Worm (Caenorhabditis elegans) whole organism, L4 larva: ENCODE measurements around the gene C24A3.1.
A peak's percentile ranks its signal among the peaks of the same experiment; 100 is the strongest.

Experiments
- F49E8.2 ChIP-seq: sonication (generic microtip); optimal IDR thresholded peaks from 2 replicates; lab custom pipeline; 2016; ENCODE audit warnings: missing compliant biosample characterization, mild to moderate bottlenecking, missing genetic modification characterization, borderline replicate concordance
- Y105C5A.15 ChIP-seq: fragments of 200-800 bp; sonication (Bioruptor generic); IDR thresholded peaks from 2 replicates; pipeline ENCODE4 v1.3.6; 2022; ENCODE audit warnings: missing genetic modification characterization, missing compliant biosample characterization
- ceh-28 ChIP-seq: fragments of 150-350 bp; optimal IDR thresholded peaks from 2 replicates; lab custom pipeline; 2014; ENCODE audit warnings: missing biosample characterization, missing genetic modification reagents, missing genetic modification characterization
- ces-1 ChIP-seq: fragments of 150-350 bp; sonication (generic microtip); optimal IDR thresholded peaks from 4 replicates; lab custom pipeline; 2014; ENCODE audit warnings: missing biosample characterization, missing genetic modification reagents, missing genetic modification characterization
- dpl-1 ChIP-seq: fragments of 150-350 bp; optimal IDR thresholded peaks from 2 replicates; lab custom pipeline; 2014; ENCODE audit warnings: missing biosample characterization, missing genetic modification reagents, missing genetic modification characterization
- fos-1 ChIP-seq: fragments of 150-350 bp; optimal IDR thresholded peaks from 2 replicates; lab custom pipeline; 2014; ENCODE audit warnings: missing biosample characterization, missing genetic modification characterization
- lin-15B ChIP-seq: fragments of 150-350 bp; sonication (generic microtip); optimal IDR thresholded peaks from 3 replicates; lab custom pipeline; 2014; ENCODE audit warnings: missing biosample characterization, missing genetic modification characterization
- mdl-1 ChIP-seq, 2 experiments: fragments of 150-350 bp in 1 of 2; sonication (generic microtip) in 1 of 2; optimal IDR thresholded peaks; 2 replicates each; lab custom pipeline; 2014 to 2017; ENCODE audit warnings: missing biosample characterization in 2 of 2, missing genetic modification characterization in 2 of 2
- mxl-3 ChIP-seq: fragments of 200-800 bp; sonication (Bioruptor generic); optimal IDR thresholded peaks from 2 replicates; lab custom pipeline; 2018; ENCODE audit warnings: mild to moderate bottlenecking, missing genetic modification characterization, missing compliant biosample characterization
- nhr-28 ChIP-seq: fragments of 150-350 bp; optimal IDR thresholded peaks from 2 replicates; lab custom pipeline; 2014; ENCODE audit warnings: missing biosample characterization, missing genetic modification characterization
- nhr-41 ChIP-seq: fragments of 200-800 bp; sonication (Bioruptor generic); IDR thresholded peaks from 2 replicates; pipeline ENCODE4 v1.3.6; 2022; ENCODE audit warnings: missing genetic modification reagents, missing genetic modification characterization, missing compliant biosample characterization
- nhr-76 ChIP-seq: fragments of 150-350 bp; optimal IDR thresholded peaks from 2 replicates; lab custom pipeline; 2014; ENCODE audit warnings: missing biosample characterization, missing genetic modification characterization
- pha-4 ChIP-seq, 2 experiments: fragments of 150-350 bp in 1 of 2; fragments of 200-800 bp in 1 of 2; sonication (Bioruptor generic) in 1 of 2; IDR thresholded peaks in 1 of 2; optimal IDR thresholded peaks in 1 of 2; 2 replicates each; pipeline versions ENCODE4 v1.3.6 to Lab custom; 2014 to 2022; ENCODE audit warnings: missing genetic modification characterization in 2 of 2, missing genetic modification reagents in 2 of 2, missing biosample characterization in 1 of 2, missing compliant biosample characterization in 1 of 2
- pqm-1 ChIP-seq: sonication (generic microtip); optimal IDR thresholded peaks from 2 replicates; lab custom pipeline; 2017; ENCODE audit warnings: missing biosample characterization, missing genetic modification characterization
- saeg-2 ChIP-seq: fragments of 200-800 bp; sonication (Bioruptor generic); IDR thresholded peaks from 2 replicates; pipeline ENCODE4 v1.3.6; 2022; ENCODE audit warnings: missing genetic modification reagents, missing genetic modification characterization, missing compliant biosample characterization
- unc-62 ChIP-seq, 3 experiments: fragments of 150-350 bp in 1 of 3; sonication (generic microtip); optimal IDR thresholded peaks in 2 of 3; peaks in 1 of 3; 1 replicate in 1 of 3; 2 replicates in 2 of 3; lab custom pipeline; 2014 to 2017; ENCODE audit warnings: missing biosample characterization in 3 of 3, missing genetic modification characterization in 3 of 3, missing genetic modification reagents in 3 of 3, missing genotype in 1 of 3
- ztf-7 ChIP-seq: fragments of 150-350 bp; optimal IDR thresholded peaks from 2 replicates; lab custom pipeline; 2014; ENCODE audit warnings: missing biosample characterization, missing genetic modification characterization

C24A3.1 gene

DNA sequence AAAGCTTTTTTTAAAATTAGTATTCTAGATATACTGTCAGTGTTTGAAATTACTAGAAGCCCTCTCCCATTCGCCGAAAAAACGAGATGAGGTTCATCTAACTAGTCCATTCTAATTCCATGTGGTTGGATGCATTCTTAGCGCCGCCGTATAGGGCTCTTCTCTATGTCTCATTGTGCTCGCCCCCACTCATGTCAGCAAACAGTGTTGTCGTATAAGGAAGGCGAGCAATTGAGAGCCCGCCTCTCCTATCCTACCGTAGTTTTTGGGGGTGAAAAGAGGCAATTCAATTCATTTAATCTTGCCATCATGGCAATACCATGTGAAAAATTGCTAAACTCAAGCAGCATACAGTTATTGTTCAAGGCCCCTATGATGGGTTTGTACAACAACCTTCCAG is 49.8 kb downstream of the C24A3.1 start, which contains the start of gene F47E1.20:
TSS of gene F47E1.20 (plus strand) at position 301 of the 400 bp plus-strand sequence.
- TF ChIP-seq mxl-3 (no peak), dpl-1 (no peak), fos-1 (no peak), nhr-76 (tag; lab: Kevin White, UChicago) (no peak), ces-1 (GFP tag; lab: Kevin White, UChicago) (no peak), nhr-28 (no peak), Y105C5A.15 (GFP tag; lab: Robert Waterston, UW) (no peak), saeg-2 (GFP tag; lab: Robert Waterston, UW) (no peak), ztf-7 (tag; lab: Kevin White, UChicago) (no peak), lin-15B (tag; lab: Kevin White, UChicago) (no peak), pha-4 (GFP tag; IDR thresholded peaks at IDR 0.05; lab: Robert Waterston, UW) (no peak), pha-4 (tag; optimal IDR thresholded peaks at IDR 0.05; lab: Kevin White, UChicago) (no peak), pqm-1 (tag; lab: Kevin White, UChicago) (no peak), mdl-1 (tag; optimal IDR thresholded peaks at IDR 0.05; lab: Kevin White, UChicago) (no peak), F49E8.2 (no peak), nhr-41 (GFP tag; lab: Robert Waterston, UW) (no peak)

DNA sequence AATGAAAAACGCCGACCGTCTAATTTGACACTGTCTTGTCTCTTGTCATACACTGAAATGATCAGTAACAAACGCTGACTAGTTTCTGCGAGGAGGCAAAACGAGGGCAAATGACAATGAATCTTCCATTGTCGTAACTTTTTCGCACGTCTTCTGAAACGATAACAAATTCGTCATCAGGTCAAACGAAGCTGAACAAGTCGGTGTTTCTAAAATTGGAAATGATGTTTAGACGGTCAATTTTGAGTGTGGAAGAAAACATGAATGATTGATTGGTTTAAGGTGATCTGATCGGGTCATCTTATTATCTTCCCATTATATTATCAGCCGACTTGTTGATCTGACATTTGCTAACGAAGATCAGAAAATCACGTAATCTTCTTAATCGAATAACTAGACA is 54.6 kb downstream of the C24A3.1 start:
- TF ChIP-seq ceh-28 (no peak), unc-62 (GFP tag; optimal IDR thresholded peaks at IDR 0.05 in 1 of 2; lab: Kevin White, UChicago) (peak in 1 of 2 experiments; percentile 15), unc-62 (tag; optimal IDR thresholded peaks at IDR 0.05; lab: Kevin White, UChicago) (no peak), nhr-28 (peak; percentile 14)
